Worm (Caenorhabditis elegans): ENCODE results near the gene D1054.19.

ce11 chrV:10838204-10838603 lies 42.6 kb downstream of the D1054.19 start:
- TF ChIP-seq pha-4 (tag; optimal IDR thresholded peaks at IDR 0.05) (no peak), ZK546.5 (tag; optimal IDR thresholded peaks at IDR 0.05) (no peak), zag-1 (tag; optimal IDR thresholded peaks at IDR 0.05) (no peak), nhr-28 (tag; optimal IDR thresholded peaks at IDR 0.05) (no peak), nhr-76 (tag; optimal IDR thresholded peaks at IDR 0.05) (no peak)

All from whole organism, L3 larva.